Worm (Caenorhabditis elegans): Measurements from ENCODE around the gene hrg-7.

- TF ChIP-seq elt-1 (tag; optimal IDR thresholded peaks at IDR 0.05) (no peak), ceh-16 (tag; optimal IDR thresholded peaks at IDR 0.05) (no peak), fos-1 (tag; optimal IDR thresholded peaks at IDR 0.05) (no peak), lin-13 (GFP tag; optimal IDR thresholded peaks at IDR 0.05) (no peak), mab-5 (tag; optimal IDR thresholded peaks at IDR 0.05) (no peak), unc-62 (GFP tag; optimal IDR thresholded peaks at IDR 0.05) (no peak), snpc-4 (tag; optimal IDR thresholded peaks at IDR 0.05) (no peak), lin-11 (tag; optimal IDR thresholded peaks at IDR 0.05) (no peak), unc-55 (GFP tag; optimal IDR thresholded peaks at IDR 0.05) (no peak), ceh-82 (tag; optimal IDR thresholded peaks at IDR 0.05) (no peak), R02D3.7 (tag; optimal IDR thresholded peaks at IDR 0.05) (no peak), nhr-12 (tag; optimal IDR thresholded peaks at IDR 0.05) (no peak), egl-27 (tag; optimal IDR thresholded peaks at IDR 0.05) (no peak), ztf-1 (GFP tag; conservative IDR thresholded peaks at IDR 0.05) (no peak)
Measured at ce11 chrV:12706511-12706910, 35.3 kb upstream of the hrg-7 start.
